Fruit fly (Drosophila melanogaster): ENCODE results near the gene CG34160.

DNA sequence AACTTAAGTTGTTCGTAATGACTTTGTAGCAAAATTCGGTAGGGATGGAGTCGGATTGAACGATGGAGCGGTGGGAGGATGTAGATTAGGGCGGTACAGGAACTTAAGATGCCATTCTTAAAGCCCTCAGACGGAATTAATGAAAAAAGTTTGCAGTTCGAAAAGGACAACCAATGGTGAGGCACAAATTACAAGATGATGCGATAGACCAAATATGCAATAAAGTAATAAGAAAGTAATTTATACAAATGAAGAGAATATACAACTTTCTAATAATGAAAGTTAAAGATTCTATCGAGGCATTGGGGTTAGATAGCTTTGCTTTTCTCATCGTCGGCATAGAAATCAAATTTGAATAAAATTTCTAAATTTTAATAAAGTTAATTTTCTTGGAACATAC is 12.6 kb upstream of the CG34160 start, which contains the start of gene CG6138:
- TF ChIP-seq CG8478 (optimal IDR thresholded peaks at IDR 0.05) (no peak), CTCF (optimal IDR thresholded peaks at IDR 0.05) (no peak)
